Worm (Caenorhabditis elegans) whole organism, late embryonic: ENCODE results near the gene dars-1.

Experiments
- C08G9.2 ChIP-seq: sonication (generic microtip); optimal IDR thresholded peaks from 2 replicates; lab custom pipeline; 2016; ENCODE audit warnings: mild to moderate bottlenecking, missing genetic modification characterization, moderate library complexity, missing compliant biosample characterization
- T23F11.4 ChIP-seq: fragments of 200-800 bp; sonication (Bioruptor generic); optimal IDR thresholded peaks from 2 replicates; lab custom pipeline; 2018; ENCODE audit warnings: mild to moderate bottlenecking, missing genetic modification characterization, missing compliant biosample characterization
- ceh-14 ChIP-seq: sonication (generic microtip); optimal IDR thresholded peaks from 2 replicates; lab custom pipeline; 2016; ENCODE audit warnings: missing genotype, missing genetic modification characterization, missing compliant biosample characterization
- ceh-18 ChIP-seq: sonication (generic microtip); optimal IDR thresholded peaks from 2 replicates; lab custom pipeline; 2016; ENCODE audit warnings: missing genetic modification characterization, missing compliant biosample characterization
- ceh-22 ChIP-seq: sonication (generic microtip); optimal IDR thresholded peaks from 2 replicates; lab custom pipeline; 2017; ENCODE audit warnings: missing biosample characterization, missing genetic modification characterization
- ceh-24 ChIP-seq: sonication (generic microtip); optimal IDR thresholded peaks from 2 replicates; lab custom pipeline; 2016; ENCODE audit warnings: mild to moderate bottlenecking, missing genetic modification characterization, missing compliant biosample characterization
- ceh-30 ChIP-seq: fragments of 150-350 bp; optimal IDR thresholded peaks from 2 replicates; lab custom pipeline; 2014; ENCODE audit warnings: missing biosample characterization, missing genetic modification characterization
- ceh-34 ChIP-seq: sonication (generic microtip); optimal IDR thresholded peaks from 2 replicates; lab custom pipeline; 2016; ENCODE audit warnings: mild to moderate bottlenecking, missing genetic modification characterization, missing compliant biosample characterization
- ceh-6 ChIP-seq: fragments of 200-800 bp; sonication (Bioruptor generic); optimal IDR thresholded peaks from 2 replicates; lab custom pipeline; 2018; ENCODE audit warnings: mild to moderate bottlenecking, missing genetic modification characterization, missing compliant biosample characterization
- dmd-4 ChIP-seq: sonication (generic microtip); optimal IDR thresholded peaks from 2 replicates; lab custom pipeline; 2016; ENCODE audit warnings: borderline replicate concordance, missing genetic modification characterization, missing compliant biosample characterization
- dve-1 ChIP-seq: sonication (generic microtip); optimal IDR thresholded peaks from 2 replicates; lab custom pipeline; 2017; ENCODE audit warnings: antibody characterized with exemption, mild to moderate bottlenecking, missing genetic modification characterization, missing compliant biosample characterization
- elt-4 ChIP-seq: sonication (generic microtip); optimal IDR thresholded peaks from 2 replicates; lab custom pipeline; 2016; ENCODE audit warnings: missing genetic modification characterization, missing compliant biosample characterization
- eyg-1 ChIP-seq: sonication (generic microtip); optimal IDR thresholded peaks from 2 replicates; lab custom pipeline; 2016; ENCODE audit warnings: missing genotype, missing genetic modification characterization, missing compliant biosample characterization
- fax-1 ChIP-seq: sonication (generic microtip); optimal IDR thresholded peaks from 2 replicates; lab custom pipeline; 2016; ENCODE audit warnings: missing genotype, missing genetic modification characterization, missing compliant biosample characterization
- fkh-10 ChIP-seq: fragments of 150-350 bp; optimal IDR thresholded peaks from 2 replicates; lab custom pipeline; 2014; ENCODE audit warnings: missing biosample characterization, missing genetic modification reagents, missing genetic modification characterization
- gmeb-2 ChIP-seq: sonication (generic microtip); optimal IDR thresholded peaks from 2 replicates; lab custom pipeline; 2016; ENCODE audit warnings: missing genetic modification characterization, inconsistent platforms, missing compliant biosample characterization
- hlh-13 ChIP-seq: fragments of 200-800 bp; sonication (Bioruptor generic); optimal IDR thresholded peaks from 2 replicates; lab custom pipeline; 2018; ENCODE audit warnings: mild to moderate bottlenecking, missing genetic modification characterization, missing compliant biosample characterization
- hlh-15 ChIP-seq: sonication (generic microtip); optimal IDR thresholded peaks from 2 replicates; lab custom pipeline; 2016; ENCODE audit warnings: missing genetic modification characterization, missing compliant biosample characterization
- hlh-30 ChIP-seq: sonication (generic microtip); optimal IDR thresholded peaks from 2 replicates; lab custom pipeline; 2017; ENCODE audit warnings: antibody characterized with exemption, missing genetic modification characterization, missing compliant biosample characterization; ENCODE audit not compliant: insufficient read depth
- hlh-6 ChIP-seq: sonication (generic microtip); optimal IDR thresholded peaks from 2 replicates; lab custom pipeline; 2016; ENCODE audit warnings: missing genotype, missing genetic modification characterization, missing compliant biosample characterization
- lim-6 ChIP-seq: sonication (generic microtip); optimal IDR thresholded peaks from 2 replicates; lab custom pipeline; 2016; ENCODE audit warnings: missing genetic modification characterization, missing compliant biosample characterization
- lin-11 ChIP-seq: fragments of 200-800 bp; sonication (Bioruptor generic); optimal IDR thresholded peaks from 2 replicates; lab custom pipeline; 2018; ENCODE audit warnings: mild to moderate bottlenecking, missing genetic modification characterization, missing compliant biosample characterization
- mec-3 ChIP-seq: sonication (generic microtip); optimal IDR thresholded peaks from 2 replicates; lab custom pipeline; 2016; ENCODE audit warnings: borderline replicate concordance, missing genetic modification characterization, missing compliant biosample characterization
- nfya-1 ChIP-seq: sonication (generic microtip); optimal IDR thresholded peaks from 2 replicates; lab custom pipeline; 2017; ENCODE audit warnings: missing genetic modification characterization, mild to moderate bottlenecking, missing compliant biosample characterization, antibody characterized with exemption, moderate library complexity
- odd-2 ChIP-seq: sonication (generic microtip); optimal IDR thresholded peaks from 2 replicates; lab custom pipeline; 2017; ENCODE audit warnings: antibody characterized with exemption, mild to moderate bottlenecking, missing genetic modification characterization, missing compliant biosample characterization
- pag-3 ChIP-seq: sonication (generic microtip); optimal IDR thresholded peaks from 2 replicates; lab custom pipeline; 2016; ENCODE audit warnings: missing compliant biosample characterization, missing genetic modification characterization, borderline replicate concordance
- pat-9 ChIP-seq: fragments of 200-800 bp; sonication (Bioruptor generic); optimal IDR thresholded peaks from 2 replicates; lab custom pipeline; 2018; ENCODE audit warnings: mild to moderate bottlenecking, missing genetic modification characterization, moderate library complexity, missing compliant biosample characterization
- pax-1 ChIP-seq: fragments of 150-350 bp; optimal IDR thresholded peaks from 2 replicates; lab custom pipeline; 2014; ENCODE audit warnings: missing biosample characterization, missing genetic modification characterization
- pha-2 ChIP-seq: sonication (generic microtip); optimal IDR thresholded peaks from 2 replicates; lab custom pipeline; 2017; ENCODE audit warnings: mild to moderate bottlenecking, missing genetic modification characterization, missing compliant biosample characterization
- pros-1 ChIP-seq: fragments of 150-350 bp; optimal IDR thresholded peaks from 2 replicates; lab custom pipeline; 2014; ENCODE audit warnings: missing biosample characterization, missing genetic modification reagents, missing genetic modification characterization
- ref-2 ChIP-seq: sonication (generic microtip); optimal IDR thresholded peaks from 2 replicates; lab custom pipeline; 2016; ENCODE audit warnings: missing genetic modification characterization, missing compliant biosample characterization
- sox-4 ChIP-seq: sonication (generic microtip); optimal IDR thresholded peaks from 2 replicates; lab custom pipeline; 2017; ENCODE audit warnings: mild to moderate bottlenecking, missing genetic modification characterization, inconsistent platforms, missing compliant biosample characterization
- tbx-2 ChIP-seq: sonication (generic microtip); optimal IDR thresholded peaks from 2 replicates; lab custom pipeline; 2016; ENCODE audit warnings: missing genetic modification characterization, missing compliant biosample characterization
- ttx-3 ChIP-seq: sonication (generic microtip); optimal IDR thresholded peaks from 2 replicates; lab custom pipeline; 2016; ENCODE audit warnings: missing genetic modification reagents, missing genetic modification characterization, missing compliant biosample characterization
- unc-3 ChIP-seq, 2 experiments: fragments of 200-800 bp in 1 of 2; sonication (Bioruptor generic) in 1 of 2; sonication (generic microtip) in 1 of 2; conservative IDR thresholded peaks in 1 of 2; optimal IDR thresholded peaks in 1 of 2; 2 replicates each; pipeline versions ENCODE4 v1.3.6 to Lab custom; 2016 to 2022; ENCODE audit warnings: missing compliant biosample characterization in 2 of 2, missing genetic modification characterization in 2 of 2, missing genetic modification reagents in 1 of 2
- unc-86 ChIP-seq: sonication (generic microtip); optimal IDR thresholded peaks from 2 replicates; lab custom pipeline; 2016; ENCODE audit warnings: missing genetic modification characterization, missing compliant biosample characterization
- zip-5 ChIP-seq: sonication (generic microtip); optimal IDR thresholded peaks from 2 replicates; lab custom pipeline; 2016; ENCODE audit warnings: missing genetic modification characterization, missing compliant biosample characterization
- ztf-16 ChIP-seq: sonication (generic microtip); optimal IDR thresholded peaks from 2 replicates; lab custom pipeline; 2017; ENCODE audit warnings: missing genetic modification characterization, missing compliant biosample characterization

The dars-1 gene

ce11 chrIII:9497412-9497811, 6.4 kb upstream of the dars-1 start:
- no peak for TF ChIP-seq ceh-30 (tag; lab: Kevin White, UChicago)
- no peak for TF ChIP-seq ceh-14 (tag; lab: Kevin White, UChicago)
- TF ChIP-seq eyg-1 (tag; lab: Kevin White, UChicago): no peak
- no peak for TF ChIP-seq ceh-34 (tag; lab: Kevin White, UChicago)
- no peak for TF ChIP-seq ceh-18 (tag; lab: Kevin White, UChicago)
- no peak for TF ChIP-seq nfya-1
- TF ChIP-seq pax-1 (tag; lab: Kevin White, UChicago): no peak
- no peak for TF ChIP-seq unc-3 (GFP tag; conservative IDR thresholded peaks at IDR 0.05; lab: Robert Waterston, UW)
- no peak for TF ChIP-seq unc-3 (tag; optimal IDR thresholded peaks at IDR 0.05; lab: Kevin White, UChicago)
- no peak for TF ChIP-seq pha-2 (tag; lab: Kevin White, UChicago)
- TF ChIP-seq mec-3 (tag; lab: Kevin White, UChicago): no peak
- no peak for TF ChIP-seq elt-4 (tag; lab: Kevin White, UChicago)
- no peak for TF ChIP-seq pag-3 (tag; lab: Kevin White, UChicago)
- no peak for TF ChIP-seq ceh-6 (GFP tag; lab: Kevin White, UChicago)
- TF ChIP-seq, all 69 proteins: peak for 0

ce11 chrIII:9496083-9496482, 5.1 kb upstream of the dars-1 start:
- TF ChIP-seq lin-11 (no peak), C08G9.2 (tag; lab: Kevin White, UChicago) (no peak), pat-9 (tag; lab: Kevin White, UChicago) (no peak)

DNA sequence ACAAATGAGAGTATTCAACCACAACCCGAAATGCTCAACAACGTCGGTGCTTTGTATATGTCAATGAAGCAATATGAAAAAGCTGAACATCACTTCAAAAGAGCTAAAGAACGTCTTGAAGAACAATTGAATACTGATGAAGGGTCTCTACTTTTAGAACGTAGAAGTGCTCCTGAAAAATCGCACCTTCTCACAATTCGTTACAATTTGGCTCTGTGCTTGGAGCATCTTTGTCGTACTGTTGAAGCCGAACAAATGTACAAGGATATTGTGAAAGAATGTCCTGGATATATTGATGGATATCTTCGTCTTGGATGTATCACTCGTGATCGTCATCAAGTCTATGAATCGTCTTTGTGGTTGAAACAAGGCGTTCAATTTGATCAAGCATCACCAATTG, 3.2 kb upstream of the dars-1 start:
- TF ChIP-seq sox-4: no peak
- TF ChIP-seq pat-9 (tag; lab: Kevin White, UChicago): no peak
- TF ChIP-seq ceh-18 (tag; lab: Kevin White, UChicago): no peak
- no peak for TF ChIP-seq dmd-4 (tag; lab: Kevin White, UChicago)
- no peak for TF ChIP-seq ceh-24 (tag; lab: Kevin White, UChicago)
- no peak for TF ChIP-seq ttx-3 (tag; lab: Kevin White, UChicago)
- TF ChIP-seq lin-11: no peak
- no peak for TF ChIP-seq pros-1 (tag; lab: Kevin White, UChicago)

ce11 chrIII:9489798-9490197, 1.2 kb downstream of the dars-1 start:
- TF ChIP-seq pat-9 (tag; lab: Kevin White, UChicago) (no peak), ceh-22 (no peak), hlh-30 (tag; lab: Kevin White, UChicago) (no peak), ceh-18 (tag; lab: Kevin White, UChicago) (no peak)

DNA sequence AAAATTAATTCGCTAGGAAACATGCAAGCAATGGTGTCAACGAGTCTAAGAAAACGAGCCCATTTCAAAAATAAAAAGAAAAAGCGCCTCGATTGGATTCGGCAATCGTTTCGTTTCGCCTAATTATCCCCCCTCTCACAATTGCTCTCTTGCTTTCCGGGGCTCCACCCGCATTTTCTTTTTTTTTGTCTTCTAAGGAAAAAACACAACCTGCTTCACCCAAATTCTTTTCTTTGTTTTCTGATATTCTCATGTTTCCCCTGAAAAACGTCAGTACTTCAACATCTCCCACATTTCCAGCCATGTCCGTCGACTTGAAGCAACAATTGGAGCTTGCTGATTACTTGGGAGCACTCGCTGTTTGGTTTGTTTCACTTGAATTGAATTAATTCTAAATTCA, 2.6 kb downstream of the dars-1 start, which contains the start of gene nlp-36:
Gene nlp-36 (plus strand): TSS at position 301 of the 400 bp plus-strand sequence.
- TF ChIP-seq hlh-13 (GFP tag; lab: Kevin White, UChicago) (no peak), pros-1 (tag; lab: Kevin White, UChicago) (no peak), eyg-1 (tag; lab: Kevin White, UChicago) (no peak), ztf-16 (no peak), lim-6 (tag; lab: Kevin White, UChicago) (no peak), pat-9 (tag; lab: Kevin White, UChicago) (no peak), dve-1 (tag; lab: Kevin White, UChicago) (no peak), hlh-6 (tag; lab: Kevin White, UChicago) (no peak)

DNA sequence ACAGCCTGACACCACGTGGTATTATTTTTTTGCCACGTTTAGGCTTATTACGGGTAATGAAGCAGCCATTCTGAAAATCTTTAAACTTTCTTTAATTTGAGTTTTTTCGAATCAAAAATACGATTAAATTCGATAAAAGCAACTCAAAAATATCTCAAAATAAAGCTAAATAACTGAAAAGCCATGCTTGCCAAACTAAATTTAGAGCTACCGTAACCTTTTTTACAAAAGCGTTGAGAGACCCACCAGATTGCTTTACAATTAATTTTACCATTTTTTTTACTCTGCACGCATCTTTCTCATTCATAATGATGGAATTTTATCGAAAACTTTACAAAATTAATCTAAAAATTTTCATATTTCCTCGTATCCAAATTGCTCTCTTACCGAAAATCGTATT, 3.0 kb downstream of the dars-1 start:
- TF ChIP-seq odd-2 (tag; lab: Kevin White, UChicago): no peak
- TF ChIP-seq fkh-10 (GFP tag; lab: Kevin White, UChicago): no peak
- no peak for TF ChIP-seq mec-3 (tag; lab: Kevin White, UChicago)
- no peak for TF ChIP-seq nfya-1
- no peak for TF ChIP-seq ref-2 (tag; lab: Kevin White, UChicago)
- no peak for TF ChIP-seq tbx-2
- no peak for TF ChIP-seq fax-1
- TF ChIP-seq ceh-18 (tag; lab: Kevin White, UChicago): no peak
- no peak for TF ChIP-seq ceh-34 (tag; lab: Kevin White, UChicago)
- TF ChIP-seq T23F11.4: no peak
- no peak for TF ChIP-seq unc-86
- TF ChIP-seq pax-1 (tag; lab: Kevin White, UChicago): no peak
- no peak for TF ChIP-seq hlh-13 (GFP tag; lab: Kevin White, UChicago)
- no peak for TF ChIP-seq C08G9.2 (tag; lab: Kevin White, UChicago)
- no peak for TF ChIP-seq hlh-15 (tag; lab: Kevin White, UChicago)
- TF ChIP-seq gmeb-2: no peak
- TF ChIP-seq ceh-14 (tag; lab: Kevin White, UChicago): no peak
- TF ChIP-seq zip-5 (tag; lab: Kevin White, UChicago): no peak
